Worm (Caenorhabditis elegans) whole organism, early embryonic: ENCODE results near the gene B0285.3.

Experiments
- flt-1 ChIP-seq: fragments of 200-800 bp; sonication (Bioruptor generic); IDR thresholded peaks from 2 replicates; pipeline ENCODE4 v1.3.6; 2022; ENCODE audit warnings: missing genetic modification characterization, missing compliant biosample characterization
- sea-1 ChIP-seq: fragments of 200-800 bp; sonication (Bioruptor generic); conservative IDR thresholded peaks from 2 replicates; pipeline ENCODE4 v1.3.6; 2022; ENCODE audit warnings: missing genetic modification characterization, missing compliant biosample characterization

DNA sequence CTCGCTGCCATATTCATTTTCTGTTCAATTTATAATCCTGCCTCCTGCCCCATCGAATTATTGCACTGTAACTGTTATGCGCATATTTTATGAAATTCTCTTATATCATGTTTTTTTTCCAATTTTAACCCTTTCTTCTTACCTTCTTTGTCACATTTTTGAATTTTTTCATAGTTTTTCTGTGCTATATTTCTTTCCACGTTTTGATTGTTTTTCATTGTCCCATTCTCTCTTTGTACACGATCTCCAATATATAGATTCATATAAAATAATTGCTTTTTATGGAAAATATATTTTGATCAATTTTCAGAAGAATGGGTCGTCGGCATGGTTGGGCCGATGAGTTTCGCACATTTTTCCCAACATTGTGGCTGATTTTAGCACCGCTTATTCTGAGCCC, 6.7 kb upstream of the B0285.3 start, which contains the start of gene B0285.6:
- TF ChIP-seq flt-1 (GFP tag; lab: Robert Waterston, UW) (no peak), sea-1 (GFP tag; lab: Robert Waterston, UW) (no peak)
